Worm (Caenorhabditis elegans) whole organism, late embryonic: Measurements from ENCODE around the gene srt-73.

Source experiments
- C08G9.2 ChIP-seq: sonication (generic microtip); optimal IDR thresholded peaks from 2 replicates; lab custom pipeline; 2016; ENCODE audit warnings: mild to moderate bottlenecking, missing genetic modification characterization, moderate library complexity, missing compliant biosample characterization
- F13H6.1 ChIP-seq: sonication (generic microtip); optimal IDR thresholded peaks from 2 replicates; lab custom pipeline; 2016; ENCODE audit warnings: missing genetic modification characterization, missing compliant biosample characterization
- ahr-1 ChIP-seq: sonication (generic microtip); optimal IDR thresholded peaks from 2 replicates; lab custom pipeline; 2016; ENCODE audit warnings: missing genetic modification characterization, missing compliant biosample characterization
- ceh-18 ChIP-seq: sonication (generic microtip); optimal IDR thresholded peaks from 2 replicates; lab custom pipeline; 2016; ENCODE audit warnings: missing genetic modification characterization, missing compliant biosample characterization
- ceh-19 ChIP-seq: fragments of 200-800 bp; sonication (Bioruptor generic); optimal IDR thresholded peaks from 2 replicates; lab custom pipeline; 2018; ENCODE audit warnings: mild to moderate bottlenecking, missing genetic modification characterization, missing compliant biosample characterization
- ceh-2 ChIP-seq: sonication (generic microtip); optimal IDR thresholded peaks from 2 replicates; lab custom pipeline; 2016; ENCODE audit warnings: missing genotype, missing genetic modification characterization, missing compliant biosample characterization
- ceh-22 ChIP-seq: sonication (generic microtip); optimal IDR thresholded peaks from 2 replicates; lab custom pipeline; 2017; ENCODE audit warnings: missing biosample characterization, missing genetic modification characterization
- ceh-31 ChIP-seq: sonication (generic microtip); optimal IDR thresholded peaks from 2 replicates; lab custom pipeline; 2016; ENCODE audit warnings: missing genetic modification characterization, missing compliant biosample characterization
- ceh-34 ChIP-seq: sonication (generic microtip); optimal IDR thresholded peaks from 2 replicates; lab custom pipeline; 2016; ENCODE audit warnings: mild to moderate bottlenecking, missing genetic modification characterization, missing compliant biosample characterization
- ceh-6 ChIP-seq: fragments of 200-800 bp; sonication (Bioruptor generic); optimal IDR thresholded peaks from 2 replicates; lab custom pipeline; 2018; ENCODE audit warnings: mild to moderate bottlenecking, missing genetic modification characterization, missing compliant biosample characterization
- ceh-9 ChIP-seq: sonication (generic microtip); optimal IDR thresholded peaks from 2 replicates; lab custom pipeline; 2016; ENCODE audit warnings: mild to moderate bottlenecking, missing genetic modification characterization, inconsistent platforms, missing compliant biosample characterization
- dmd-4 ChIP-seq: sonication (generic microtip); optimal IDR thresholded peaks from 2 replicates; lab custom pipeline; 2016; ENCODE audit warnings: borderline replicate concordance, missing genetic modification characterization, missing compliant biosample characterization
- elt-2 ChIP-seq: sonication (generic microtip); optimal IDR thresholded peaks from 2 replicates; lab custom pipeline; 2016; ENCODE audit warnings: missing genetic modification reagents, missing genetic modification characterization, missing compliant biosample characterization
- elt-4 ChIP-seq: sonication (generic microtip); optimal IDR thresholded peaks from 2 replicates; lab custom pipeline; 2016; ENCODE audit warnings: missing genetic modification characterization, missing compliant biosample characterization
- ets-4 ChIP-seq: sonication (generic microtip); optimal IDR thresholded peaks from 2 replicates; lab custom pipeline; 2016; ENCODE audit warnings: missing genetic modification characterization, missing compliant biosample characterization
- eyg-1 ChIP-seq: sonication (generic microtip); optimal IDR thresholded peaks from 2 replicates; lab custom pipeline; 2016; ENCODE audit warnings: missing genotype, missing genetic modification characterization, missing compliant biosample characterization
- fkh-10 ChIP-seq: fragments of 150-350 bp; optimal IDR thresholded peaks from 2 replicates; lab custom pipeline; 2014; ENCODE audit warnings: missing biosample characterization, missing genetic modification reagents, missing genetic modification characterization
- fkh-6 ChIP-seq: sonication (generic microtip); optimal IDR thresholded peaks from 2 replicates; lab custom pipeline; 2016; ENCODE audit warnings: missing genetic modification characterization, missing compliant biosample characterization
- gmeb-2 ChIP-seq: sonication (generic microtip); optimal IDR thresholded peaks from 2 replicates; lab custom pipeline; 2016; ENCODE audit warnings: missing genetic modification characterization, inconsistent platforms, missing compliant biosample characterization
- hlh-13 ChIP-seq: fragments of 200-800 bp; sonication (Bioruptor generic); optimal IDR thresholded peaks from 2 replicates; lab custom pipeline; 2018; ENCODE audit warnings: mild to moderate bottlenecking, missing genetic modification characterization, missing compliant biosample characterization
- hlh-6 ChIP-seq: sonication (generic microtip); optimal IDR thresholded peaks from 2 replicates; lab custom pipeline; 2016; ENCODE audit warnings: missing genotype, missing genetic modification characterization, missing compliant biosample characterization
- lim-6 ChIP-seq: sonication (generic microtip); optimal IDR thresholded peaks from 2 replicates; lab custom pipeline; 2016; ENCODE audit warnings: missing genetic modification characterization, missing compliant biosample characterization
- madf-2 ChIP-seq: sonication (generic microtip); optimal IDR thresholded peaks from 2 replicates; lab custom pipeline; 2017; ENCODE audit warnings: missing genetic modification characterization, missing compliant biosample characterization
- nhr-11 ChIP-seq: fragments of 150-350 bp; optimal IDR thresholded peaks from 2 replicates; lab custom pipeline; 2014; ENCODE audit warnings: missing biosample characterization, missing genetic modification characterization
- nhr-232 ChIP-seq: sonication (generic microtip); optimal IDR thresholded peaks from 2 replicates; lab custom pipeline; 2016; ENCODE audit warnings: missing genetic modification characterization, missing compliant biosample characterization
- npax-4 ChIP-seq: sonication (generic microtip); optimal IDR thresholded peaks from 2 replicates; lab custom pipeline; 2016; ENCODE audit warnings: missing genetic modification characterization, missing compliant biosample characterization
- odd-2 ChIP-seq: sonication (generic microtip); optimal IDR thresholded peaks from 2 replicates; lab custom pipeline; 2017; ENCODE audit warnings: antibody characterized with exemption, mild to moderate bottlenecking, missing genetic modification characterization, missing compliant biosample characterization
- pag-3 ChIP-seq: sonication (generic microtip); optimal IDR thresholded peaks from 2 replicates; lab custom pipeline; 2016; ENCODE audit warnings: missing compliant biosample characterization, missing genetic modification characterization, borderline replicate concordance
- pat-9 ChIP-seq: fragments of 200-800 bp; sonication (Bioruptor generic); optimal IDR thresholded peaks from 2 replicates; lab custom pipeline; 2018; ENCODE audit warnings: mild to moderate bottlenecking, missing genetic modification characterization, moderate library complexity, missing compliant biosample characterization
- pax-1 ChIP-seq: fragments of 150-350 bp; optimal IDR thresholded peaks from 2 replicates; lab custom pipeline; 2014; ENCODE audit warnings: missing biosample characterization, missing genetic modification characterization
- pha-4 ChIP-seq: fragments of 150-350 bp; optimal IDR thresholded peaks from 2 replicates; lab custom pipeline; 2018; ENCODE audit warnings: missing biosample characterization, missing genetic modification reagents, missing genetic modification characterization
- pqm-1 ChIP-seq: sonication (generic microtip); optimal IDR thresholded peaks from 2 replicates; lab custom pipeline; 2016; ENCODE audit warnings: missing genetic modification characterization, missing compliant biosample characterization
- pros-1 ChIP-seq: fragments of 150-350 bp; optimal IDR thresholded peaks from 2 replicates; lab custom pipeline; 2014; ENCODE audit warnings: missing biosample characterization, missing genetic modification reagents, missing genetic modification characterization
- rnt-1 ChIP-seq: sonication (generic microtip); optimal IDR thresholded peaks from 2 replicates; lab custom pipeline; 2016; ENCODE audit warnings: missing genetic modification characterization, missing compliant biosample characterization
- sdc-2 ChIP-seq: sonication (generic microtip); optimal IDR thresholded peaks from 2 replicates; lab custom pipeline; 2016; ENCODE audit warnings: missing genotype, missing genetic modification characterization, missing compliant biosample characterization
- sox-2 ChIP-seq: fragments of 200-800 bp; sonication (Bioruptor generic); IDR thresholded peaks from 2 replicates; pipeline ENCODE4 v1.3.6; 2022; ENCODE audit warnings: missing genetic modification reagents, missing genetic modification characterization, missing compliant biosample characterization
- sox-4 ChIP-seq: sonication (generic microtip); optimal IDR thresholded peaks from 2 replicates; lab custom pipeline; 2017; ENCODE audit warnings: mild to moderate bottlenecking, missing genetic modification characterization, inconsistent platforms, missing compliant biosample characterization
- tbx-2 ChIP-seq: sonication (generic microtip); optimal IDR thresholded peaks from 2 replicates; lab custom pipeline; 2016; ENCODE audit warnings: missing genetic modification characterization, missing compliant biosample characterization
- ttx-3 ChIP-seq: sonication (generic microtip); optimal IDR thresholded peaks from 2 replicates; lab custom pipeline; 2016; ENCODE audit warnings: missing genetic modification reagents, missing genetic modification characterization, missing compliant biosample characterization
- unc-55 ChIP-seq: sonication (generic microtip); optimal IDR thresholded peaks from 2 replicates; lab custom pipeline; 2017; ENCODE audit warnings: missing biosample characterization, missing genetic modification reagents, missing genetic modification characterization
- zip-5 ChIP-seq: sonication (generic microtip); optimal IDR thresholded peaks from 2 replicates; lab custom pipeline; 2016; ENCODE audit warnings: missing genetic modification characterization, missing compliant biosample characterization

Gene srt-73

DNA sequence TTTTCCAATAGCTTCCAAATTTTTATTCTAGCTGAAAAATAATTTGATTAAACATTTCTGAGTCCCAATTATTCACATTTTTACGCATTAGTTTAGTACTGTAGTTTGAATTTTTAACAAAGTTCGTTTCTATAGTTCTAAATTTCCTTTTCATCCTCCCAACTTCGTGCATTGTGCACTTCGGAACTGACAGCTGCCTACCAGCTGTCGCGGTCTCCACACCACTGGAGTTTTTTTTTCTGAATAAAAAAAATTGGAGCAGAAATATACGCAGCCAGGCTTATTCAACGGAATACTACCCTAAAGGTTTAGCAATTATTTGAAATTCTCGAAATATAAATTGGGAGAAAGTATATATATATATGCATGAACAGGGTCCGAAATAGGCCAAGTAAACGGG is 29.9 kb upstream of the srt-73 start:
- no peak for TF ChIP-seq unc-55 (GFP tag; lab: Kevin White, UChicago)
- no peak for TF ChIP-seq gmeb-2 (tag; lab: Kevin White, UChicago)
- no peak for TF ChIP-seq odd-2 (tag; lab: Kevin White, UChicago)
- TF ChIP-seq madf-2 (tag; lab: Kevin White, UChicago): no peak
- no peak for TF ChIP-seq elt-4 (tag; lab: Kevin White, UChicago)
- TF ChIP-seq pha-4 (tag; lab: Kevin White, UChicago): no peak
- TF ChIP-seq nhr-232 (tag; lab: Kevin White, UChicago): no peak

DNA sequence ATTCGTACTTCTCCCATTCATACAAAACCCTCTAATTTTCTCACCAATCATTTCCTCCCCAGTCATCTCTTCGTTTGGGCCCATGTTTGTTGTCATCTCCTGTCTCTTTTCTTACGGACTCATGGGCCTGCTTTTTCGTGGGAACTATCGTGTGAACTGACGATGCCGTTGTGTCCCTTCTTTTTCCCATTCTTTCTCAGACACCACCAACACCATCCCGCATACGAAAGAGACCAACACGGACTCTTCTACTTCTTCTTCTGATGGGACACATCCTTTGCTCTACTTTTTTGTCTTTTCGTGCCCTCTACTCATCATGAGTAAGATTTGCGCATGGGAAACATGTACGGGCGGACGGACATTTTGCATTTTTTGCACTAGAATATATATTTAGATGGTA is 28.8 kb upstream of the srt-73 start:
- TF ChIP-seq ttx-3 (tag; lab: Kevin White, UChicago): no peak
- no peak for TF ChIP-seq rnt-1 (tag; lab: Kevin White, UChicago)
- TF ChIP-seq nhr-11: no peak
- TF ChIP-seq C08G9.2: no peak

- TF ChIP-seq ceh-22 (tag; lab: Kevin White, UChicago) (no peak), npax-4 (tag; lab: Kevin White, UChicago) (no peak), odd-2 (tag; lab: Kevin White, UChicago) (no peak), sdc-2 (tag; lab: Kevin White, UChicago) (no peak), ceh-6 (GFP tag; lab: Kevin White, UChicago) (no peak), F13H6.1 (no peak), elt-2 (tag; lab: Kevin White, UChicago) (no peak), pqm-1 (tag; lab: Kevin White, UChicago) (no peak)
- TF ChIP-seq, all 69 proteins: peak for 0
Observed at ce11 chrIV:7851291-7851690, 27.8 kb upstream of the srt-73 start.

DNA sequence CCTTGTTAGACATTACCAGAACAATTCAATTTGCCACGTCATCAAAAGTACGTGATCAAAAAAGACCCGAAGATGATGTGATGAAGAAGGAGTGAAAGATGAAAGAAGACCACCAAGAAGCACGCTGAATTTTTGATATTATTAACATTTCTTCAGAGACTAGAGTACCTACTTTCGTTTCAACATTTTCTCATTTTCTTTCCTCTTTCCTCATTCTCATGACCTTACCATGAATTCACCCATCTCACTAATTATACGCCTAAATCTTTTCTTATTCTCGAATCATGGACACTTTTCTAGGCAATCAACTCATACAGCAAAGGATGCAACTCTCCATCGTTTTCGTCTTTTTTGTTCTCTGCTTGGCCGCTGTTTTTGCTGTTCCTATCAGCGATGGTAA is 10.5 kb upstream of the srt-73 start, which contains the start of gene flp-10:
TSS of gene flp-10 (plus strand) at position 301 of the 400 bp plus-strand sequence.
- no peak for TF ChIP-seq lim-6 (tag; lab: Kevin White, UChicago)
- no peak for TF ChIP-seq pag-3 (tag; lab: Kevin White, UChicago)
- no peak for TF ChIP-seq zip-5
- no peak for TF ChIP-seq hlh-13 (GFP tag; lab: Kevin White, UChicago)
- TF ChIP-seq ceh-34 (tag; lab: Kevin White, UChicago): no peak
- TF ChIP-seq sox-4: no peak
- no peak for TF ChIP-seq sox-2
- TF ChIP-seq fkh-6: no peak
- no peak for TF ChIP-seq sdc-2 (tag; lab: Kevin White, UChicago)
- no peak for TF ChIP-seq pat-9 (tag; lab: Kevin White, UChicago)
- TF ChIP-seq eyg-1: no peak
- no peak for TF ChIP-seq ahr-1
- no peak for TF ChIP-seq nhr-11
- TF ChIP-seq pax-1: no peak

DNA sequence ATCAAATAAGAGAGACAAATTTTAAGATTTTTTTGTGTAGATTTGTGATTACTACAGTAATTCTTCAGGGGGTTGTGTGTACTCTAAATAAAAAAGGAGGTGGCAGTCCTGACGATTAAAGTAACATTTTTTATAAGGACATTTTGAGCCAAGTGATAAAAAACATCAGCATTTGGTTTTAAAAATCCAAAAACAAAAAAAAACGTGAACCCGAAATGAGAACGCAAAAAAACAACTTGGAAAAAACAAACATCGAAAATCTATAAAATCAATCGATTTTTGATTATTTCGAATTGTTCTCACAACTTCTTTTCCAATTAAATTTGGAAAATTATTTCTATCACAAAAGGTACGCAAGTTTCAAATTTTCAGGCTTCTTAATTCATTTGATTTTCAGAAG is 8.7 kb upstream of the srt-73 start, which contains the start of gene T06C10.3:
TSS of gene T06C10.3 (plus strand) at position 301 of the 400 bp plus-strand sequence.
- TF ChIP-seq hlh-6: no peak
- no peak for TF ChIP-seq ahr-1
- no peak for TF ChIP-seq eyg-1
- TF ChIP-seq tbx-2 (tag; lab: Kevin White, UChicago): no peak
- no peak for TF ChIP-seq fkh-10
- TF ChIP-seq zip-5: no peak
- TF ChIP-seq ceh-2: no peak
- TF ChIP-seq ceh-31 (tag; lab: Kevin White, UChicago): no peak
- TF ChIP-seq pag-3 (tag; lab: Kevin White, UChicago): no peak
- TF ChIP-seq pros-1: no peak
- no peak for TF ChIP-seq dmd-4 (tag; lab: Kevin White, UChicago)
- no peak for TF ChIP-seq odd-2 (tag; lab: Kevin White, UChicago)
- TF ChIP-seq lim-6 (tag; lab: Kevin White, UChicago): no peak
- TF ChIP-seq elt-4 (tag; lab: Kevin White, UChicago): no peak
- no peak for TF ChIP-seq ceh-19 (GFP tag; lab: Kevin White, UChicago)
- TF ChIP-seq ceh-18: no peak
- TF ChIP-seq ets-4 (tag; lab: Kevin White, UChicago): no peak
- no peak for TF ChIP-seq ttx-3 (tag; lab: Kevin White, UChicago)
- TF ChIP-seq ceh-9 (tag; lab: Kevin White, UChicago): no peak
